Worm (Caenorhabditis elegans): ENCODE data around the gene fbxb-90.

DNA sequence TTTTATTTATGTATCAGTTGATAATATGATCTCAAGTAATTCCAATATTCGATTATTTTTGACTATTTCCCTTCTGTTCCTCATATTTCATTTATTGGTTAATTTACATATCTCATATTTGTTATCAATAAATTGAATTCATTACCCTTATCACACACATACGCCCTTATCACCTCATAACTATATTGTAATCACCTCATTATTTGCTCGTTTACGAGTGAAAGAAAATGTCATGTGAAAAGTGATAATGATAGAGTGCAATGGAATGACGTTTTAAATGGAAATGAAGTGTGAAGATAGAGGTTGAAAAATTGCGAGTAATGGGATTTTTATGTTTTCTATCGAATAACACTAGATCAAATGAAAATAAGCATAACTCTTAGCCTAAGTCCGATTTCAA lies 37.9 kb upstream of the fbxb-90 start:
- TF ChIP-seq ama-1 (optimal IDR thresholded peaks at IDR 0.05) (no peak), pes-1 (GFP tag; IDR thresholded peaks at IDR 0.05) (no peak), ceh-13 (GFP tag; optimal IDR thresholded peaks at IDR 0.05) (no peak), F13C5.2 (tag; optimal IDR thresholded peaks at IDR 0.05) (no peak), tra-4 (tag; optimal IDR thresholded peaks at IDR 0.05) (no peak), ets-7 (tag; optimal IDR thresholded peaks at IDR 0.05) (no peak)

All from whole organism, early embryonic.